Worm (Caenorhabditis elegans) whole organism, L4 larva: ENCODE results near the gene tpp-2.

Experiments
- ceh-28 ChIP-seq: fragments of 150-350 bp; optimal IDR thresholded peaks from 2 replicates; lab custom pipeline; 2014; ENCODE audit warnings: missing biosample characterization, missing genetic modification reagents, missing genetic modification characterization
- unc-130 ChIP-seq: sonication (generic microtip); optimal IDR thresholded peaks from 2 replicates; lab custom pipeline; 2016; ENCODE audit warnings: missing genetic modification reagents, missing genetic modification characterization, missing compliant biosample characterization
- zag-1 ChIP-seq: fragments of 150-350 bp; optimal IDR thresholded peaks from 2 replicates; lab custom pipeline; 2014; ENCODE audit warnings: missing biosample characterization, missing genetic modification characterization

- TF ChIP-seq zag-1 (tag; lab: Kevin White, UChicago) (no peak), ceh-28 (tag; lab: Kevin White, UChicago) (no peak), unc-130 (no peak)
Observed at ce11 chrII:6055927-6056326, 41.5 kb downstream of the tpp-2 start, which contains the start of gene R12C12.7.
